Worm (Caenorhabditis elegans): ENCODE data around the gene R10E9.3.
A peak's percentile ranks its signal among the peaks of the same experiment; 100 is the strongest.

The R10E9.3 gene

DNA sequence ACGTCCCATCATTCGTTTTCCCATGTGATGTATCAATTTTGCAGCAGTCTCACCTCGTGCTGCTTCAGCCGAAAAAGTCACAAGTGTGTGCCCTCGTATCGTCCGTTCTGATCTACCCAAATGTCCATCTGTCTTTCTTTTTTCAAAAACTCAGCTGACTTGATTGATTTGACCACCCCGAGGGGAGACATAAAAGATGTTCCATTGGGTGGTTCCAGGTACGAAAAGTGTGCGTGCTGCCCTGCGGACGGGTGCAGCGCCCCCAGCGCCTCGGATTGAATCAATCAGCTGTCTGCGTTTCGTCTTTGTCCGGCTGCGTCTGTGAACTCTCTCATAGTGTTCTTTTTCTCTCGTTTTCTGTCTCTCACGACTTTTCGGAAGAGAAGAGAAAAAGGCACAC lies 6.8 kb upstream of the R10E9.3 start:
- TF ChIP-seq him-1 (tag; optimal IDR thresholded peaks at IDR 0.05), result peak; percentile 26
- TF ChIP-seq W03F9.2 (tag; optimal IDR thresholded peaks at IDR 0.05), result no peak

ce11 chrIII:3954220-3954619 lies 5.8 kb upstream of the R10E9.3 start:
- TF ChIP-seq W03F9.2 (tag; optimal IDR thresholded peaks at IDR 0.05) (no peak), him-1 (tag; optimal IDR thresholded peaks at IDR 0.05) (no peak), dao-5 (tag; optimal IDR thresholded peaks at IDR 0.05) (no peak)

ce11 chrIII:3954828-3955227 lies 5.2 kb upstream of the R10E9.3 start:
- TF ChIP-seq dao-5 (tag; optimal IDR thresholded peaks at IDR 0.05) (no peak), him-1 (tag; optimal IDR thresholded peaks at IDR 0.05) (no peak), W03F9.2 (tag; optimal IDR thresholded peaks at IDR 0.05) (no peak)

DNA sequence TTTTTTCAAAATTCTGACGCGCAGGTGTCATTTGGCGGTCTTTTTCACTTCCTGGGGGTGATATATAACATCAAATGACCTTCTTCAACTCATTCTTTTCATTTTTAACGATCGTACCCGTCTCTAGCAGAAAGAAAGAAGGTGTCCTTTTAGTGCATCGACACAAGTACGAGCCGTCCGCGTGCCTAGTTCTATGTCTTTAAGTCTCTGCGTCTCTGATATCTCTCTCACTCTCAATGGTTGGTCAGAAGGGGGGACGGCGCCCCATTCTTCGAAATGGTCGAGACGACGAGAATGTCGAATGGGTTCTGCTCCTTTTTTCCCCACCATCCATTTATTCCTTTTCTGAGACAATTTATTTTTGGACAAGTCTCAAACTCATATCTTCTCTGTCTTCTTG lies 4.3 kb upstream of the R10E9.3 start:
- TF ChIP-seq W03F9.2 (tag; optimal IDR thresholded peaks at IDR 0.05), result no peak
- no peak for TF ChIP-seq dao-5 (tag; optimal IDR thresholded peaks at IDR 0.05)
- peak; percentile 39 for TF ChIP-seq him-1 (tag; optimal IDR thresholded peaks at IDR 0.05)

DNA sequence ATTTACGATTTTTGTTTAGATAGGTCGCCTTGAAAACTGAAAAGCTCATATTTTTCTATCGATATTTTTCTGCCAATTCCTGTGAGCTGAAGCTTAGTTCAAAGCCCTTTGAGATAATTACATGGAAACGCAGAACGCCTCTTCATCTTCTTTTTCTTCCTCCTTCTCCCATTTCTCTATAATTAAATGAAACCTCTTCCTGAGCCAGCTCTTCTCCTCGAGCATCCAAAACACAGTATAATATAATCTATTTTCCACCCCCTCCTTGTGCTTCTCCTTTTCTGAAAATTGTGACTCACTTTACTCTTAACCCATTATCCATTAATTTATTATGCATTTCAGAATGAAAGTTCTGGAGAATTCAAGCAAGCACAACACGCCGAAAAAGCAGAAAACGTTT lies 3.7 kb upstream of the R10E9.3 start, which contains the start of gene F37A8.5:
F37A8.5 (plus strand) TSS at position 332 of the 400 bp plus-strand sequence.
- no peak for TF ChIP-seq W03F9.2 (tag; optimal IDR thresholded peaks at IDR 0.05)

- TF ChIP-seq him-1 (tag; optimal IDR thresholded peaks at IDR 0.05), result no peak
Measured at ce11 chrIII:3957119-3957739, 2.8 kb upstream of the R10E9.3 start.

ce11 chrIII:3957850-3958249 lies 2.2 kb upstream of the R10E9.3 start:
- no peak for TF ChIP-seq dao-5 (tag; optimal IDR thresholded peaks at IDR 0.05)
- no peak for TF ChIP-seq him-1 (tag; optimal IDR thresholded peaks at IDR 0.05)
- no peak for TF ChIP-seq W03F9.2 (tag; optimal IDR thresholded peaks at IDR 0.05)

DNA sequence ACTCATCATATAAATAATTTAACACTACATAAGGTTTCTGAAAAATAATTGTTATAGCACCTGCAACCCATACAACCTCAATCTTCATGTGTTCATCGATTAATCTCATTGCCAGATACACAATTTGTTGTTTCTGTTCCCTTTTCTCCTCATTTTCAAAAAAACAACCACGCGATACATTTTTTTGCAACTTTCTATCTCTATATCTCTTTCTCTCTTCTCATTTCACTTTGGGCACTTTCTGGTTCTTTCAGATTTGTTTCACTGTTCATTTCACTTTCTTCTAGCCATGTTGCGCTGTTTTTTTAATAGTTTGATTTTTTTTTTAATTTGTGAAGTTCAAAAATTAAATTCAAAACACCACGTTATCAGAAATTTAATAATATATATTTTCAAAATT lies 815 bp upstream of the R10E9.3 start:
- TF ChIP-seq W03F9.2 (tag; optimal IDR thresholded peaks at IDR 0.05), result no peak
- no peak for TF ChIP-seq dao-5 (tag; optimal IDR thresholded peaks at IDR 0.05)

DNA sequence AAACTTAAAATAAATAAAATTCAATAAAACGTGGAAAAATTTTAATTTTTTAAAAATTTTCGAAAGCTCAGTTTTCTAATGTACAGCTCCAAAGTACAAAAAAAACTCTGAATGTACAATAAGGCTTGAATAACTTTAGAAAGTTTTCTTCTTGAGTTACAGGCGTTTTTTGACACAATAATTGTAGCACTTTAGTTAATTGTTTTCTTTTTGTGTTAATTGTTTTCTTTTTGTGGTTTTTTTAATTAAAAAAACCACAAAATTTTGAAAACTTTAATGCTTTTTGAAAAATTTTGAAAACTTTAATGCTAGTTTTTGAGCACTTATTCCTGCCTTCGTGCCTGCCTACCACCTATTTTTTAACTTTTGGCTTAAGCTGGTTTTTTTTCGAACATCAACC lies 4.2 kb downstream of the R10E9.3 start, which contains the start of gene R10E9.2:
R10E9.2 (minus strand) TSS at position 101 of the 400 bp plus-strand sequence.
- TF ChIP-seq him-1 (tag; optimal IDR thresholded peaks at IDR 0.05) (no peak), W03F9.2 (tag; optimal IDR thresholded peaks at IDR 0.05) (no peak), dao-5 (tag; optimal IDR thresholded peaks at IDR 0.05) (no peak)

DNA sequence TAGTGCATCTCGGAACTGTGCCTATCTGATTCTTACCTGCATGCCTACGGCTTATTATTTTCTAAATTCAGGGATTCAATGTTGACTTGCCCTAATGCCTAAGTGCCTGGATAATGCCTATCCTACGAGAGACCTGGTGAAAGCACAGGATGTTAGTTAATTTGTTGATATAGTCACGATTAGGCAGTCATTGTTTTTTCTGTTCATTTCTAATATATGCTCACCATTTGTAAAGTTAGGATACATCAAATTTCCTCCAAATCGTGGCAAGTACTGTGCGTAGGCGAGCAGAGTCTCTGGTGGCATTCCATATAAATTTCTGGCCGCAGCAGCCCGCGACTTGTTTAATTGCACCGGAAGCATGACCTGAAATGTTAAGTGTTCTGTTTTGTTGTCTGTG lies 6.1 kb downstream of the R10E9.3 start:
- no peak for TF ChIP-seq dao-5 (tag; optimal IDR thresholded peaks at IDR 0.05)
- no peak for TF ChIP-seq W03F9.2 (tag; optimal IDR thresholded peaks at IDR 0.05)
- TF ChIP-seq him-1 (tag; optimal IDR thresholded peaks at IDR 0.05), result no peak

DNA sequence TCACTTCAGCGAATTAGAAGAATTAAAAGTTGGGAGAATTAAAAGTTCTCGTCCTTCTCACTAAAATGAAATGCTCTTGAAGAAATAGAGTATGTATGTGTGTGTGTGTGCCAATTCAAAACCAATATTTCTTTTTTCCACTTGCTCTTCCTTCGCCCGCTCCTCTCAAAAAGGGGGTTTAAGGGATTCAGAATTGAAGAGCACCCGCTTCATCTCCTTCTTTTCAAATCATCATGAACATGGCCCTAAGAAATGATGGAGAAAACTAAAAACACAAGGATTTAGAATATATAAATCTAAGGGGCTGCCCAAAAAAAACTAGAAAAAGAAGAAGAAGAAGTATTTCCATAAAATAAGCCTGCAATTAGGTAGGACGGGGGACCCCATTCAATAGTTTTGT lies 9.1 kb downstream of the R10E9.3 start:
- TF ChIP-seq W03F9.2 (tag; optimal IDR thresholded peaks at IDR 0.05) (no peak), him-1 (tag; optimal IDR thresholded peaks at IDR 0.05) (no peak), dao-5 (tag; optimal IDR thresholded peaks at IDR 0.05) (no peak)

DNA sequence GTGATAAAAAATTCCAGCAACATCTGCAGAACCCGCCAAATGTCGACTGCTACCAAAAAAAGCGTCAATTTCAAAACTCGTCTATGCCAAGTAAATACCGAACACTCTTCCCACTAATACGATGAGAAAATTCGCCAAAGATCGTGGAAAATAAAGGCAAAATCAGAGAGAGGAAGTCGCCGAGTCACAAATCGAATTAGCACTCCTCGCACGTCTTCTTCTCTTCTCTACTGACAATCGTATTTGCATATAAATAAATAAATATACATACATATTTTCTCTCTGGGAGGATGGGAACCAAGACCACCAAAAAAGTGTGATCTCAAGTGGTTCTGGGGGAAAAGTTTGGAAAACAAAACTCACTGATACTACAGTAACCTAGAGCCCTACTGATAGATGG lies 10.4 kb downstream of the R10E9.3 start:
- no peak for TF ChIP-seq dao-5 (tag; optimal IDR thresholded peaks at IDR 0.05)
- TF ChIP-seq him-1 (tag; optimal IDR thresholded peaks at IDR 0.05), result no peak
- no peak for TF ChIP-seq W03F9.2 (tag; optimal IDR thresholded peaks at IDR 0.05)

ce11 chrIII:3972687-3973086 lies 12.7 kb downstream of the R10E9.3 start, which contains the start of gene R10E9.4:
Gene R10E9.4, minus strand, starts transcription at chrIII:3972787.
- TF ChIP-seq W03F9.2 (tag; optimal IDR thresholded peaks at IDR 0.05) (no peak), him-1 (tag; optimal IDR thresholded peaks at IDR 0.05) (no peak), dao-5 (tag; optimal IDR thresholded peaks at IDR 0.05) (no peak)

DNA sequence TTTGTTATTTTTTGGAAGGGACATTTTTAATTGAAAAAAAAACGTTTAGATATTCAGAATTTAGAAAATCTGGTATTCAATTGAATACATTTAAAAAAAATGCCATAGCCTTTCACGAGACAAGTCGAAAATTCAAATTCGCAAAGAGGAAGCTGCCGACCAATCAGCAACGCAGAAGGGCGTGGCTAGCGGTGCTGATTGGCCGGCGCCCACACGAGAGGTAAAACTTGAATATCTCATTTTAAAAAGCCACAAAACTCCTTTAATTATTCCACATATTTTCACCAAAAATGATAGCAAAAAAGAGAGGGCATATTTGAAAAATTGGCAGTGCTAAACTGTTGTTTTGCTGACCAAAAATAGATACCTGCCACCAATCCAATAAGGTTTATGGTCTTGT lies 14.5 kb downstream of the R10E9.3 start:
- TF ChIP-seq him-1 (tag; optimal IDR thresholded peaks at IDR 0.05) (no peak), W03F9.2 (tag; optimal IDR thresholded peaks at IDR 0.05) (no peak), dao-5 (tag; optimal IDR thresholded peaks at IDR 0.05) (no peak)

DNA sequence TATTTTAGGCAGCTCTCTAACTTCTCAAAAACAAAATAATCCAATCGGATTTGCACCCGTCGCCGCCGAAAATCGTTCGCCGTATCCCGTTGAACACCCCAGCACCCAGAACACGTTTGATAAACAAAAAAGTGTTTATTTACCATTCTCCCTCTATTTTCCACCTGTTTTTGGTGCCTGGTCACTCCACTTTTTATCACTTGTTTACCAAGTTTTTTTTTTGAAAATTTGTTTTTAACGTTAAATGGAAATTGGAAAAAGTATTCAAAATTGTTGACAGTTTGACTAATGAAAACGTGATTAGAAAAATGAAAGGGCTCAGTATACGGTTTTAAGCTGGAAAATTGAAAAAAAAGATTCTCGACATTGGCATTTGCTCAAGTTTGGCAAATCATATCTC lies 15.0 kb downstream of the R10E9.3 start:
- TF ChIP-seq him-1 (tag; optimal IDR thresholded peaks at IDR 0.05), result no peak
- no peak for TF ChIP-seq W03F9.2 (tag; optimal IDR thresholded peaks at IDR 0.05)
- no peak for TF ChIP-seq dao-5 (tag; optimal IDR thresholded peaks at IDR 0.05)

Data from whole organism, L4/young adult.